Fruit fly (Drosophila melanogaster) whole organism, embryonic: ENCODE data around the gene gammaCOP.

ENCODE experiments used
- Aef1 ChIP-seq: fragments of 200-800 bp; sonication (Bioruptor generic); IDR thresholded peaks from 3 replicates; pipeline ENCODE4 v1.3.6; 2022; ENCODE audit warnings: missing biosample characterization, missing genetic modification characterization
- Bdp1 ChIP-seq: fragments of 200-800 bp; sonication (Bioruptor generic); optimal IDR thresholded peaks from 3 replicates; lab custom pipeline; 2016; ENCODE audit warnings: missing biosample characterization, missing genetic modification characterization
- Blimp-1 ChIP-seq: fragments of 200-800 bp; sonication (Bioruptor generic); optimal IDR thresholded peaks from 3 replicates; lab custom pipeline; 2018; ENCODE audit warnings: missing biosample characterization, missing genetic modification characterization, mild to moderate bottlenecking, moderate library complexity, missing genetic modification reagents
- CG1024 ChIP-seq: fragments of 200-800 bp; sonication (Bioruptor generic); IDR thresholded peaks from 2 replicates; pipeline ENCODE4 v1.3.6; 2022; ENCODE audit warnings: missing biosample characterization, missing genetic modification characterization
- CG10267 ChIP-seq: fragments of 200-800 bp; sonication (Bioruptor generic); optimal IDR thresholded peaks from 2 replicates; lab custom pipeline; 2018; ENCODE audit warnings: missing biosample characterization, mild to moderate bottlenecking, missing genetic modification characterization, moderate library complexity
- CG10274 ChIP-seq: fragments of 200-800 bp; sonication (Bioruptor generic); optimal IDR thresholded peaks from 3 replicates; lab custom pipeline; 2017; ENCODE audit warnings: missing biosample characterization, mild to moderate bottlenecking, missing genetic modification characterization
- CG10366 ChIP-seq: fragments of 200-800 bp; sonication (Bioruptor generic); IDR thresholded peaks from 2 replicates; pipeline ENCODE4 v1.3.6; 2022; ENCODE audit warnings: missing biosample characterization, missing genetic modification characterization
- CG10959 ChIP-seq: fragments of 200-800 bp; sonication (Bioruptor generic); IDR thresholded peaks from 2 replicates; pipeline ENCODE4 v1.3.6; 2022; ENCODE audit warnings: missing biosample characterization, missing genetic modification characterization
- CG11247 ChIP-seq: fragments of 200-800 bp; sonication (Bioruptor generic); IDR thresholded peaks from 2 replicates; pipeline ENCODE4 v1.3.6; 2022; ENCODE audit warnings: missing biosample characterization, missing genetic modification characterization
- CG12299 ChIP-seq: fragments of 200-800 bp; sonication (Bioruptor generic); optimal IDR thresholded peaks from 2 replicates; lab custom pipeline; 2018; ENCODE audit warnings: missing biosample characterization, mild to moderate bottlenecking, missing genetic modification characterization
- CG12744 ChIP-seq: fragments of 200-800 bp; sonication (Bioruptor generic); optimal IDR thresholded peaks from 2 replicates; lab custom pipeline; 2016; ENCODE audit warnings: missing biosample characterization, missing genetic modification characterization
- CG14014 ChIP-seq: fragments of 200-800 bp; sonication (Bioruptor generic); IDR thresholded peaks from 2 replicates; pipeline ENCODE4 v1.3.6; 2022; ENCODE audit warnings: missing biosample characterization, missing genetic modification characterization
- CG18476 ChIP-seq: fragments of 200-800 bp; sonication (Bioruptor generic); optimal IDR thresholded peaks from 2 replicates; lab custom pipeline; 2016; ENCODE audit warnings: missing biosample characterization, mild to moderate bottlenecking, missing genetic modification characterization
- CG2116 ChIP-seq: fragments of 200-800 bp; sonication (Bioruptor generic); optimal IDR thresholded peaks from 3 replicates; lab custom pipeline; 2018; ENCODE audit warnings: missing biosample characterization, mild to moderate bottlenecking, missing genetic modification characterization
- CG2712 ChIP-seq: fragments of 200-800 bp; optimal IDR thresholded peaks from 3 replicates; lab custom pipeline; 2019; ENCODE audit warnings: missing biosample characterization, mild to moderate bottlenecking, missing genetic modification characterization, moderate library complexity
- CG32532 ChIP-seq: fragments of 200-800 bp; sonication (Bioruptor generic); IDR thresholded peaks from 2 replicates; pipeline ENCODE4 v1.3.6; 2022; ENCODE audit warnings: missing biosample characterization, missing genetic modification characterization
- CG6654 ChIP-seq: fragments of 200-800 bp; sonication (Bioruptor generic); optimal IDR thresholded peaks from 2 replicates; lab custom pipeline; 2017; ENCODE audit warnings: missing biosample characterization, mild to moderate bottlenecking, missing genetic modification characterization
- CG9215 ChIP-seq: fragments of 200-800 bp; sonication (Bioruptor generic); IDR thresholded peaks from 2 replicates; pipeline ENCODE4 v1.3.6; 2022; ENCODE audit warnings: missing biosample characterization, missing genetic modification characterization
- CG9727 ChIP-seq: fragments of 200-800 bp; sonication (Bioruptor generic); optimal IDR thresholded peaks from 3 replicates; lab custom pipeline; 2017; ENCODE audit warnings: missing biosample characterization, mild to moderate bottlenecking, missing genetic modification characterization
- CG9797 ChIP-seq: fragments of 200-800 bp; sonication (Bioruptor generic); optimal IDR thresholded peaks from 3 replicates; lab custom pipeline; 2018; ENCODE audit warnings: missing biosample characterization, mild to moderate bottlenecking, missing genetic modification characterization
- CG9876 ChIP-seq: fragments of 200-800 bp; sonication (Bioruptor generic); optimal IDR thresholded peaks from 2 replicates; lab custom pipeline; 2016; ENCODE audit warnings: missing biosample characterization, missing genetic modification characterization
- Fer3 ChIP-seq: fragments of 200-800 bp; sonication (Bioruptor generic); optimal IDR thresholded peaks from 2 replicates; lab custom pipeline; 2018; ENCODE audit warnings: missing biosample characterization, mild to moderate bottlenecking, missing genetic modification characterization, moderate library complexity
- Hand ChIP-seq: fragments of 200-800 bp; sonication (Bioruptor generic); optimal IDR thresholded peaks from 2 replicates; lab custom pipeline; 2017; ENCODE audit warnings: mild to moderate bottlenecking, missing biosample characterization, missing genetic modification reagents, missing genetic modification characterization
- Lhr ChIP-seq: fragments of 200-800 bp; sonication (Bioruptor generic); optimal IDR thresholded peaks from 3 replicates; lab custom pipeline; 2017; ENCODE audit warnings: mild to moderate bottlenecking, missing biosample characterization, missing genetic modification reagents, missing genetic modification characterization
- MESR4 ChIP-seq: fragments of 200-800 bp; sonication (Bioruptor generic); optimal IDR thresholded peaks from 2 replicates; lab custom pipeline; 2018; ENCODE audit warnings: missing biosample characterization, mild to moderate bottlenecking, missing genetic modification characterization, moderate library complexity
- NC2β ChIP-seq: fragments of 200-800 bp; sonication (Bioruptor generic); optimal IDR thresholded peaks from 2 replicates; lab custom pipeline; 2016; ENCODE audit warnings: missing biosample characterization, missing genetic modification characterization
- Optix ChIP-seq: fragments of 200-800 bp; sonication (Bioruptor generic); IDR thresholded peaks from 3 replicates; pipeline ENCODE4 v1.3.6; 2022; ENCODE audit warnings: missing biosample characterization, missing genetic modification characterization
- Ptx1 ChIP-seq: fragments of 200-800 bp; sonication (Bioruptor generic); IDR thresholded peaks from 2 replicates; pipeline ENCODE4 v1.3.6; 2022; ENCODE audit warnings: missing biosample characterization, missing genetic modification characterization
- Rx ChIP-seq: fragments of 200-800 bp; sonication (Bioruptor generic); IDR thresholded peaks from 2 replicates; pipeline ENCODE4 v1.3.6; 2022; ENCODE audit warnings: missing biosample characterization, missing genetic modification characterization
- Stat92E ChIP-seq, 3 experiments: fragments of >200 bp in 2 of 3; fragments of 200-800 bp in 1 of 3; sonication (Bioruptor generic) in 1 of 3; optimal IDR thresholded peaks; 2 replicates each; lab custom pipeline; 2017 to 2019; ENCODE audit warnings: missing biosample characterization in 3 of 3, missing genetic modification characterization in 3 of 3, mild to moderate bottlenecking in 1 of 3, moderate library complexity in 1 of 3
- Trl ChIP-seq, 3 experiments: fragments of >200 bp in 2 of 3; fragments of 200-800 bp in 1 of 3; sonication (Bioruptor generic) in 1 of 3; optimal IDR thresholded peaks; 2 replicates in 1 of 3; 3 replicates in 2 of 3; lab custom pipeline; 2016 to 2017; ENCODE audit warnings: missing biosample characterization in 1 of 3, missing genetic modification characterization in 1 of 3
- ci ChIP-seq: fragments of 200-800 bp; sonication (Bioruptor generic); IDR thresholded peaks from 3 replicates; pipeline ENCODE4 v1.3.6; 2022; ENCODE audit warnings: missing biosample characterization, missing genetic modification characterization
- cwo ChIP-seq: fragments of 200-800 bp; sonication (Bioruptor generic); optimal IDR thresholded peaks from 3 replicates; lab custom pipeline; 2017; ENCODE audit warnings: missing biosample characterization, missing genetic modification characterization, mild to moderate bottlenecking, moderate library complexity, missing genetic modification reagents
- dati ChIP-seq: fragments of 200-800 bp; sonication (Bioruptor generic); IDR thresholded peaks from 2 replicates; pipeline ENCODE4 v1.3.6; 2022; ENCODE audit warnings: missing biosample characterization, missing genetic modification characterization
- dimm ChIP-seq: fragments of 200-800 bp; sonication (Bioruptor generic); IDR thresholded peaks from 2 replicates; pipeline ENCODE4 v1.3.6; 2022; ENCODE audit warnings: missing biosample characterization, missing genetic modification characterization
- dysf ChIP-seq: fragments of 200-800 bp; sonication (Bioruptor generic); IDR thresholded peaks from 3 replicates; pipeline ENCODE4 v1.3.6; 2022; ENCODE audit warnings: missing biosample characterization, missing genetic modification characterization
- hkb ChIP-seq, 2 experiments: fragments of 200-800 bp in 1 of 2; fragments of >200 bp in 1 of 2; sonication (Bioruptor generic) in 1 of 2; IDR thresholded peaks in 1 of 2; optimal IDR thresholded peaks in 1 of 2; 2 replicates each; pipeline versions ENCODE4 v1.3.6 to Lab custom; 2017 to 2022; ENCODE audit warnings: missing biosample characterization in 1 of 2, missing genetic modification characterization in 1 of 2
- jigr1 ChIP-seq: fragments of 200-800 bp; sonication (Bioruptor generic); IDR thresholded peaks from 3 replicates; pipeline ENCODE4 v1.3.6; 2022; ENCODE audit warnings: missing biosample characterization, missing genetic modification characterization
- knrl ChIP-seq: fragments of 200-800 bp; sonication (Bioruptor generic); IDR thresholded peaks from 3 replicates; pipeline ENCODE4 v1.3.6; 2022; ENCODE audit warnings: missing biosample characterization, missing genetic modification characterization; ENCODE audit not compliant: partially characterized antibody
- nerfin-1 ChIP-seq: fragments of 200-800 bp; sonication (Bioruptor generic); optimal IDR thresholded peaks from 3 replicates; lab custom pipeline; 2019; ENCODE audit warnings: missing biosample characterization, mild to moderate bottlenecking, missing genetic modification characterization, moderate library complexity
- nom ChIP-seq: fragments of 200-800 bp; sonication (Bioruptor generic); optimal IDR thresholded peaks from 2 replicates; lab custom pipeline; 2017; ENCODE audit warnings: missing biosample characterization, missing genetic modification characterization, mild to moderate bottlenecking, moderate library complexity, missing genetic modification reagents
- onecut ChIP-seq: fragments of 200-800 bp; sonication (Bioruptor generic); IDR thresholded peaks from 2 replicates; pipeline ENCODE4 v1.3.6; 2022; ENCODE audit warnings: missing biosample characterization, missing genetic modification characterization
- pnt ChIP-seq: fragments of 200-800 bp; sonication (Bioruptor generic); optimal IDR thresholded peaks from 3 replicates; lab custom pipeline; 2016; ENCODE audit warnings: missing biosample characterization, missing genetic modification characterization
- pum ChIP-seq: fragments of 200-800 bp; sonication (Bioruptor generic); optimal IDR thresholded peaks from 2 replicates; lab custom pipeline; 2016; ENCODE audit warnings: missing biosample characterization, missing genetic modification characterization
- slp2 ChIP-seq: fragments of 200-800 bp; sonication (Bioruptor generic); optimal IDR thresholded peaks from 2 replicates; lab custom pipeline; 2016; ENCODE audit warnings: missing biosample characterization, missing genetic modification characterization
- tap ChIP-seq: fragments of 200-800 bp; optimal IDR thresholded peaks from 3 replicates; lab custom pipeline; 2019; ENCODE audit warnings: missing biosample characterization, mild to moderate bottlenecking, missing genetic modification characterization, moderate library complexity
- tgo ChIP-seq: fragments of 200-800 bp; sonication (Bioruptor generic); IDR thresholded peaks from 3 replicates; pipeline ENCODE4 v1.3.6; 2022; ENCODE audit warnings: missing biosample characterization, missing genetic modification characterization
- tin ChIP-seq: fragments of 200-800 bp; sonication (Bioruptor generic); optimal IDR thresholded peaks from 3 replicates; lab custom pipeline; 2016; ENCODE audit warnings: missing biosample characterization, missing genetic modification characterization
- tna ChIP-seq: fragments of 200-800 bp; sonication (Bioruptor generic); IDR thresholded peaks from 2 replicates; pipeline ENCODE4 v1.3.6; 2022; ENCODE audit warnings: missing biosample characterization, missing genetic modification characterization; ENCODE audit not compliant: partially characterized antibody
- unpg ChIP-seq: fragments of 200-800 bp; sonication (Bioruptor generic); optimal IDR thresholded peaks from 3 replicates; lab custom pipeline; 2018; ENCODE audit warnings: missing biosample characterization, mild to moderate bottlenecking, missing genetic modification characterization, moderate library complexity

gammaCOP gene

DNA sequence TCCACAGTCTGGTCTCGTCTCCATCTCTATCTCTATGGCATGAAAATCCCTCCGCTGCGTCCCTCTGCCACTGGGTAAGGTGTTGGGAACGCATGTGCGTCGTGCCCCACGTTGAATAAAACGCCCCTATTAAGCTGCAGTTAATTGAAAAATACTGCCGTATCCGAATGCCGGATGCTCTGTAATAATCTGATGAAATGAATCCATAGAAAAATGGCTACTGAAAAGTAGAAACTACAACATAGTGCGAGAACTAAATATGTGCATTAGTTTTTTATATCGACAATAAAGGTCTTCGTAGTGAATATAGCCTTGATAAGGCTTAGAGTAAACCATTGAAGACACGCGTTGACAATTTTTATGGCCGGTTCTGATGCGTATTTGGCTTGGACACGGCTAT lies 5.2 kb upstream of the gammaCOP start (continued):
- no peak for TF ChIP-seq unpg (GFP tag; lab: Kevin White, UChicago)
- no peak for TF ChIP-seq Optix (GFP tag; lab: Robert Waterston, UW)
- peak; percentile 54; the same call in 1 of the 2 replicates for TF ChIP-seq CG1024 (GFP tag; lab: Robert Waterston, UW)
- TF ChIP-seq ci (GFP tag; lab: Robert Waterston, UW): peak; percentile 86
- TF ChIP-seq slp2: no peak
- no peak for TF ChIP-seq CG10274 (GFP tag; lab: Kevin White, UChicago)
- TF ChIP-seq CG14014 (GFP tag; lab: Robert Waterston, UW): peak; percentile 27; the same call in 1 of the 2 replicates
- peak; percentile 15 for TF ChIP-seq CG12299 (tag; lab: Kevin White, UChicago)
- peak; percentile 9 for TF ChIP-seq Bdp1 (GFP tag; lab: Kevin White, UChicago)
- peak in 1 of 3 experiments; percentile 26 for TF ChIP-seq Stat92E (GFP tag; optimal IDR thresholded peaks at IDR 0.05; lab: Kevin White, UChicago)
- peak; percentile 15; the same call in 1 of the 2 replicates for TF ChIP-seq CG11247
- no peak for TF ChIP-seq CG12744 (GFP tag; lab: Kevin White, UChicago)
- TF ChIP-seq dimm (GFP tag; lab: Robert Waterston, UW): peak; percentile 64
- TF ChIP-seq Blimp-1 (GFP tag; lab: Kevin White, UChicago): peak; percentile 66
- peak; percentile 73 for TF ChIP-seq onecut (GFP tag; lab: Robert Waterston, UW)
- TF ChIP-seq tna (GFP tag; lab: Robert Waterston, UW): no peak
- no peak for TF ChIP-seq CG2116
- no peak for TF ChIP-seq CG32532 (GFP tag; lab: Robert Waterston, UW)
- peak; percentile 47; the same call in 2 of the 3 replicates for TF ChIP-seq Aef1
- TF ChIP-seq tap (tag; lab: Kevin White, UChicago): peak; percentile 31
- no peak for TF ChIP-seq CG9797 (GFP tag; lab: Kevin White, UChicago)
- peak; percentile 28 for TF ChIP-seq nerfin-1
- TF ChIP-seq nom (GFP tag; lab: Kevin White, UChicago): peak; percentile 30
- peak; percentile 69 for TF ChIP-seq CG10959 (GFP tag; lab: Robert Waterston, UW)
- no peak for TF ChIP-seq CG9876 (GFP tag; lab: Kevin White, UChicago)
- TF ChIP-seq Ptx1 (GFP tag; lab: Robert Waterston, UW): peak; percentile 50
- 0 out of 2 replicates have a peak, but pooled peaks have one; percentile 17 for TF ChIP-seq dati (GFP tag; lab: Robert Waterston, UW)
- TF ChIP-seq CG2712: peak; percentile 80
- peak; percentile 49 for TF ChIP-seq pnt (GFP tag; lab: Kevin White, UChicago)
- peak; percentile 69 for TF ChIP-seq tgo (GFP tag; lab: Robert Waterston, UW)
- no peak for TF ChIP-seq knrl (GFP tag; lab: Robert Waterston, UW)
- TF ChIP-seq CG9215 (GFP tag; lab: Robert Waterston, UW): 0 out of 2 replicates have a peak, but pooled peaks have one; percentile 24
- TF ChIP-seq pum (GFP tag; lab: Kevin White, UChicago): peak; percentile 41
- TF ChIP-seq cwo (GFP tag; lab: Kevin White, UChicago): no peak
- TF ChIP-seq Fer3: no peak
- peak; percentile 6 for TF ChIP-seq tin (GFP tag; lab: Kevin White, UChicago)
- no peak for TF ChIP-seq Trl (optimal IDR thresholded peaks at IDR 0.05; lab: Kevin White, UChicago)
- peak; percentile 15 for TF ChIP-seq Trl (GFP tag; optimal IDR thresholded peaks at IDR 0.05; lab: Kevin White, UChicago)
- peak; percentile 44 for TF ChIP-seq CG10267
- TF ChIP-seq CG10366 (GFP tag; lab: Robert Waterston, UW): peak; percentile 71
- no peak for TF ChIP-seq Lhr (GFP tag; lab: Kevin White, UChicago)
- TF ChIP-seq CG9727 (GFP tag; lab: Kevin White, UChicago): peak; percentile 52
- no peak for TF ChIP-seq hkb (optimal IDR thresholded peaks at IDR 0.05; lab: Kevin White, UChicago)
- TF ChIP-seq hkb (GFP tag; IDR thresholded peaks at IDR 0.05; lab: Robert Waterston, UW): peak; percentile 68
- TF ChIP-seq Hand: no peak
- peak; percentile 40 for TF ChIP-seq Rx (GFP tag; lab: Robert Waterston, UW)
- no peak for TF ChIP-seq MESR4 (GFP tag; lab: Kevin White, UChicago)
- no peak for TF ChIP-seq jigr1
- TF ChIP-seq dysf (GFP tag; lab: Robert Waterston, UW): peak; percentile 58; the same call in 2 of the 3 replicates
- no peak for TF ChIP-seq NC2β (GFP tag; lab: Kevin White, UChicago)
- TF ChIP-seq CG18476 (GFP tag; lab: Kevin White, UChicago): peak; percentile 16
- peak; percentile 18 for TF ChIP-seq CG6654 (GFP tag; lab: Kevin White, UChicago)
